Fruit fly (Drosophila melanogaster) whole organism, adult: ENCODE data around the gene ppk5.

Source experiments
- CG11617 ChIP-seq: fragments of 200-800 bp; sonication (Bioruptor generic); optimal IDR thresholded peaks from 2 replicates; lab custom pipeline; 2017; ENCODE audit warnings: mild to moderate bottlenecking, missing biosample characterization, missing genetic modification reagents, missing genetic modification characterization
- CG5204 ChIP-seq: fragments of 200-800 bp; sonication (Bioruptor generic); optimal IDR thresholded peaks from 2 replicates; lab custom pipeline; 2016; ENCODE audit warnings: missing biosample characterization, missing genetic modification characterization
- CG7045 ChIP-seq: fragments of 200-800 bp; sonication (Bioruptor generic); optimal IDR thresholded peaks from 2 replicates; lab custom pipeline; 2017; ENCODE audit warnings: missing biosample characterization, mild to moderate bottlenecking, missing genetic modification characterization
- Clk ChIP-seq: fragments of 200-800 bp; sonication (Bioruptor generic); optimal IDR thresholded peaks from 2 replicates; lab custom pipeline; 2017; ENCODE audit warnings: missing biosample characterization, missing genetic modification characterization
- Hr96 ChIP-seq: fragments of 200-800 bp; sonication (Bioruptor generic); optimal IDR thresholded peaks from 2 replicates; lab custom pipeline; 2016; ENCODE audit warnings: missing biosample characterization, missing genetic modification characterization
- Mnt ChIP-seq: fragments of 200-800 bp; sonication (Bioruptor generic); optimal IDR thresholded peaks from 2 replicates; lab custom pipeline; 2016; ENCODE audit warnings: missing biosample characterization, mild to moderate bottlenecking, missing genetic modification characterization
- bab1 ChIP-seq: fragments of 200-800 bp; sonication (Bioruptor generic); optimal IDR thresholded peaks from 3 replicates; lab custom pipeline; 2019; ENCODE audit warnings: missing biosample characterization, mild to moderate bottlenecking, missing genetic modification characterization, moderate library complexity
- cnc ChIP-seq, 2 experiments: fragments of >200 bp; optimal IDR thresholded peaks; 2 replicates each; lab custom pipeline; 2017
- pad ChIP-seq: fragments of 200-800 bp; sonication (Bioruptor generic); optimal IDR thresholded peaks from 3 replicates; lab custom pipeline; 2017; ENCODE audit warnings: missing biosample characterization, missing genetic modification characterization, mild to moderate bottlenecking, moderate library complexity, missing genetic modification reagents
- tj ChIP-seq: fragments of 200-800 bp; sonication (Bioruptor generic); optimal IDR thresholded peaks from 3 replicates; lab custom pipeline; 2017; ENCODE audit warnings: missing biosample characterization, mild to moderate bottlenecking, missing genetic modification characterization, moderate library complexity

The ppk5 gene

DNA sequence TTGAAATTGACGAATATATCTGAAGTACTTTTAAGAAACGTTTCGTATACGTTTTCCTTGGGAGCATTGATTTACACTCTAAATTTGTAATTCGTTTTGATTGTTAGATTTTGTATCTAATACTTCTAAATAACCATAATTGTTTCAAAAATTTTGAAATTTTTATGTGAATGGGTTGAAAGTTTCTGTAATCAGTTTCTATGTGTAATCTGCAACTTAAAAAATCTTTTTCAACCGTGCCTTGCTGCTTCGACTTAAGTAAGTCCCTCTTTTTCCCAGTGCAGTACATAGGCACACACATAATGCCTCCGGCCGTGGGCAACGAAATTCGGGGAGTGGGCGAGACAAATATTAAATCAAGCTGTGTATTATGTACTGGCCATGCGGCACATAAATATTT, 50.9 kb downstream of the ppk5 start:
- TF ChIP-seq bab1 (GFP tag; lab: Kevin White, UChicago) (no peak), Clk (GFP tag; lab: Kevin White, UChicago) (no peak), CG11617 (GFP tag; lab: Kevin White, UChicago) (no peak), Hr96 (GFP tag; lab: Kevin White, UChicago) (no peak), CG7045 (GFP tag; lab: Kevin White, UChicago) (no peak), Mnt (GFP tag; lab: Kevin White, UChicago) (no peak), pad (GFP tag; lab: Kevin White, UChicago) (no peak), CG5204 (GFP tag; lab: Kevin White, UChicago) (no peak), tj (GFP tag; lab: Kevin White, UChicago) (no peak), cnc (optimal IDR thresholded peaks at IDR 0.05; lab: Kevin White, UChicago) (no peak)
